Fruit fly (Drosophila melanogaster) whole organism, pupa: Measurements from ENCODE around the gene msd1.

ENCODE experiments used
- CG10348 ChIP-seq: fragments of 200-800 bp; sonication (Bioruptor generic); IDR thresholded peaks from 2 replicates; pipeline ENCODE4 v1.3.6; 2022; ENCODE audit warnings: missing biosample characterization, missing genetic modification characterization
- CG12605 ChIP-seq: fragments of 200-800 bp; sonication (Bioruptor generic); IDR thresholded peaks from 2 replicates; pipeline ENCODE4 v1.3.6; 2022; ENCODE audit warnings: missing biosample characterization, missing genetic modification characterization
- CG13204 ChIP-seq: fragments of 200-800 bp; sonication (Bioruptor generic); optimal IDR thresholded peaks from 2 replicates; lab custom pipeline; 2018; ENCODE audit warnings: missing biosample characterization, mild to moderate bottlenecking, missing genetic modification characterization, moderate library complexity
- CG14655 ChIP-seq: fragments of 200-800 bp; sonication (Bioruptor generic); optimal IDR thresholded peaks from 3 replicates; lab custom pipeline; 2017; ENCODE audit warnings: mild to moderate bottlenecking, missing biosample characterization, missing genetic modification reagents, missing genetic modification characterization
- CG15710 ChIP-seq: fragments of 200-800 bp; sonication (Bioruptor generic); optimal IDR thresholded peaks from 2 replicates; lab custom pipeline; 2018; ENCODE audit warnings: missing biosample characterization, mild to moderate bottlenecking, missing genetic modification characterization, moderate library complexity
- CG17806 ChIP-seq: fragments of 200-800 bp; sonication (Bioruptor generic); optimal IDR thresholded peaks from 2 replicates; lab custom pipeline; 2018; ENCODE audit warnings: missing biosample characterization, mild to moderate bottlenecking, missing genetic modification characterization, moderate library complexity
- CG32121 ChIP-seq: fragments of 200-800 bp; sonication (Bioruptor generic); IDR thresholded peaks from 2 replicates; pipeline ENCODE4 v1.3.6; 2022; ENCODE audit warnings: missing biosample characterization, missing genetic modification characterization
- CG34367 ChIP-seq: fragments of 200-800 bp; sonication (Bioruptor generic); optimal IDR thresholded peaks from 2 replicates; lab custom pipeline; 2018; ENCODE audit warnings: missing biosample characterization, mild to moderate bottlenecking, missing genetic modification characterization
- CG4496 ChIP-seq: fragments of 200-800 bp; sonication (Bioruptor generic); IDR thresholded peaks from 3 replicates; pipeline ENCODE4 v1.3.6; 2022; ENCODE audit warnings: missing biosample characterization, missing genetic modification characterization
- CG8159 ChIP-seq: fragments of 200-800 bp; sonication (Bioruptor generic); optimal IDR thresholded peaks from 3 replicates; lab custom pipeline; 2018; ENCODE audit warnings: missing biosample characterization, mild to moderate bottlenecking, missing genetic modification characterization, moderate library complexity
- CG8301 ChIP-seq: fragments of 200-800 bp; sonication (Bioruptor generic); optimal IDR thresholded peaks from 2 replicates; lab custom pipeline; 2018; ENCODE audit warnings: missing biosample characterization, mild to moderate bottlenecking, missing genetic modification characterization
- CG9948 ChIP-seq: fragments of 200-800 bp; sonication (Bioruptor generic); optimal IDR thresholded peaks from 2 replicates; lab custom pipeline; 2018; ENCODE audit warnings: missing biosample characterization, mild to moderate bottlenecking, missing genetic modification characterization, moderate library complexity
- D1 ChIP-seq: fragments of 200-800 bp; sonication (Bioruptor generic); optimal IDR thresholded peaks from 2 replicates; lab custom pipeline; 2018; ENCODE audit warnings: missing biosample characterization, mild to moderate bottlenecking, missing genetic modification characterization, moderate library complexity
- EcR ChIP-seq: fragments of 200-800 bp; sonication (Bioruptor generic); optimal IDR thresholded peaks from 3 replicates; lab custom pipeline; 2019; ENCODE audit warnings: missing biosample characterization, missing genetic modification characterization, mild to moderate bottlenecking, moderate library complexity, missing genetic modification reagents
- Ets98B ChIP-seq: fragments of 200-800 bp; sonication (Bioruptor generic); IDR thresholded peaks from 2 replicates; pipeline ENCODE4 v1.3.6; 2022; ENCODE audit warnings: missing biosample characterization, missing genetic modification characterization
- Pif1A ChIP-seq: fragments of 200-800 bp; sonication (Bioruptor generic); optimal IDR thresholded peaks from 3 replicates; lab custom pipeline; 2016; ENCODE audit warnings: missing biosample characterization, missing genetic modification characterization
- Pif1B ChIP-seq: fragments of 200-800 bp; sonication (Bioruptor generic); optimal IDR thresholded peaks from 3 replicates; lab custom pipeline; 2016; ENCODE audit warnings: missing biosample characterization, missing genetic modification characterization
- Snoo ChIP-seq: fragments of 200-800 bp; sonication (Bioruptor generic); optimal IDR thresholded peaks from 3 replicates; lab custom pipeline; 2017; ENCODE audit warnings: missing biosample characterization, mild to moderate bottlenecking, missing genetic modification characterization, inconsistent platforms
- fd96Ca ChIP-seq: fragments of 200-800 bp; sonication (Bioruptor generic); IDR thresholded peaks from 3 replicates; pipeline ENCODE4 v1.3.6; 2022; ENCODE audit warnings: missing biosample characterization, missing genetic modification characterization
- gl ChIP-seq: fragments of 200-800 bp; sonication (Bioruptor generic); optimal IDR thresholded peaks from 2 replicates; lab custom pipeline; 2018; ENCODE audit warnings: missing biosample characterization, mild to moderate bottlenecking, missing genetic modification characterization
- rn ChIP-seq: fragments of 200-800 bp; sonication (Bioruptor generic); IDR thresholded peaks from 2 replicates; pipeline ENCODE4 v1.3.6; 2022; ENCODE audit warnings: missing biosample characterization, missing genetic modification characterization

msd1 gene

dm6 chr3L:1378098-1378645 is 46.6 kb downstream of the msd1 start:
- no peak for TF ChIP-seq Pif1A (GFP tag; lab: Kevin White, UChicago)
- no peak for TF ChIP-seq rn (GFP tag; lab: Robert Waterston, UW)
- no peak for TF ChIP-seq Ets98B (GFP tag; lab: Robert Waterston, UW)
- no peak for TF ChIP-seq gl (tag; lab: Kevin White, UChicago)
- TF ChIP-seq CG13204, result no peak
- TF ChIP-seq CG4496, result no peak

dm6 chr3L:1378862-1379543 is 47.5 kb downstream of the msd1 start:
- TF ChIP-seq CG4496 (peak; percentile 95), CG34367 (tag; lab: Kevin White, UChicago) (peak; percentile 67), CG17806 (peak; percentile 69), Snoo (tag; lab: Kevin White, UChicago) (peak; percentile 69), CG10348 (GFP tag; lab: Robert Waterston, UW) (no peak), Pif1A (GFP tag; lab: Kevin White, UChicago) (peak; percentile 84), CG9948 (peak; percentile 68), rn (GFP tag; lab: Robert Waterston, UW) (peak; percentile 82), fd96Ca (peak; percentile 89), CG32121 (GFP tag; lab: Robert Waterston, UW) (peak; percentile 91), CG8159 (tag; lab: Kevin White, UChicago) (peak; percentile 63), CG12605 (GFP tag; lab: Robert Waterston, UW) (peak; percentile 92), CG14655 (GFP tag; lab: Kevin White, UChicago) (peak; percentile 91), CG8301 (tag; lab: Kevin White, UChicago) (peak; percentile 88), D1 (tag; lab: Kevin White, UChicago) (no peak), CG13204 (peak; percentile 43), Pif1B (peak; percentile 79), Ets98B (GFP tag; lab: Robert Waterston, UW) (peak; percentile 93), CG15710 (tag; lab: Kevin White, UChicago) (peak; percentile 71), gl (tag; lab: Kevin White, UChicago) (peak; percentile 59), EcR (GFP tag; lab: Kevin White, UChicago) (no peak)

dm6 chr3L:1379741-1380465 is 48.4 kb downstream of the msd1 start:
- TF ChIP-seq CG12605 (GFP tag; lab: Robert Waterston, UW) (no peak), CG13204 (no peak), CG8159 (tag; lab: Kevin White, UChicago) (no peak), CG14655 (GFP tag; lab: Kevin White, UChicago) (no peak), Pif1B (no peak), Pif1A (GFP tag; lab: Kevin White, UChicago) (no peak), Ets98B (GFP tag; lab: Robert Waterston, UW) (no peak), CG10348 (GFP tag; lab: Robert Waterston, UW) (no peak), CG9948 (no peak), CG17806 (no peak), CG32121 (GFP tag; lab: Robert Waterston, UW) (no peak), Snoo (tag; lab: Kevin White, UChicago) (no peak), CG34367 (tag; lab: Kevin White, UChicago) (no peak), CG15710 (tag; lab: Kevin White, UChicago) (no peak), CG4496 (no peak), fd96Ca (no peak), D1 (tag; lab: Kevin White, UChicago) (no peak)

dm6 chr3L:1380959-1381358 is 49.4 kb downstream of the msd1 start:
- TF ChIP-seq CG14655 (GFP tag; lab: Kevin White, UChicago) (peak; percentile 29), CG32121 (GFP tag; lab: Robert Waterston, UW) (no peak), Ets98B (GFP tag; lab: Robert Waterston, UW) (peak; percentile 26; the same call in 1 of the 2 replicates), CG15710 (tag; lab: Kevin White, UChicago) (peak; percentile 14), rn (GFP tag; lab: Robert Waterston, UW) (no peak), Pif1A (GFP tag; lab: Kevin White, UChicago) (no peak), CG4496 (peak; percentile 26; the same call in 1 of the 3 replicates), EcR (GFP tag; lab: Kevin White, UChicago) (peak; percentile 54), CG17806 (no peak), CG34367 (tag; lab: Kevin White, UChicago) (peak; percentile 24), CG13204 (peak; percentile 70), Pif1B (no peak), fd96Ca (0 out of 3 replicates have a peak, but pooled peaks have one; percentile 37), gl (tag; lab: Kevin White, UChicago) (peak; percentile 42), CG8301 (tag; lab: Kevin White, UChicago) (no peak), CG12605 (GFP tag; lab: Robert Waterston, UW) (0 out of 2 replicates have a peak, but pooled peaks have one; percentile 35), CG9948 (no peak), CG10348 (GFP tag; lab: Robert Waterston, UW) (no peak), D1 (tag; lab: Kevin White, UChicago) (no peak), Snoo (tag; lab: Kevin White, UChicago) (no peak), CG8159 (tag; lab: Kevin White, UChicago) (no peak)
